Worm (Caenorhabditis elegans): ENCODE data around the gene oac-54.

The oac-54 gene

DNA sequence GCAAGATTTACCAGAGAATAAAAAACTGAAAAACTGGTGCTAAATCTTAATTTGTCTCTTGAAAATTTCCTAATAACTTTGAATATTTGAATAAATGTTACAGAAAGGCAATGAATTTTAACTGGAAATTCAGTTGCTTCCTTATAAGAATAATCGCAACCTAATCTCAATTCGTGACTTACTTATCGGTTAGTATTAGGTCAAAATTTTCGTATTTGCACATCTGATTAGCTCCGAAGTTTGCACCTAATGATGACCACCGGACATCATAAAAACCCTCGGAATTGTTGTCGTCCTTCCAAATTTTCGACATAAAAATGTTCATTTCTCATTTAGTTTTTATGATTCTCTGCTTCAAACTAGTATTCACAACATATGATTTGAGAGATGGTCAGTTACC is 20.1 kb upstream of the oac-54 start, which contains the start of gene C16D2.3:
Gene C16D2.3, plus strand, starts transcription at position 301 of the 400 bp plus-strand sequence.
- TF ChIP-seq flt-1 (GFP tag; IDR thresholded peaks at IDR 0.05), result no peak
- TF ChIP-seq tab-1 (GFP tag; IDR thresholded peaks at IDR 0.05), result no peak
- TF ChIP-seq ztf-29 (GFP tag; IDR thresholded peaks at IDR 0.05), result no peak
- no peak for TF ChIP-seq klf-2 (GFP tag; conservative IDR thresholded peaks at IDR 0.05)
- no peak for TF ChIP-seq T22C8.4 (GFP tag; IDR thresholded peaks at IDR 0.05)

DNA sequence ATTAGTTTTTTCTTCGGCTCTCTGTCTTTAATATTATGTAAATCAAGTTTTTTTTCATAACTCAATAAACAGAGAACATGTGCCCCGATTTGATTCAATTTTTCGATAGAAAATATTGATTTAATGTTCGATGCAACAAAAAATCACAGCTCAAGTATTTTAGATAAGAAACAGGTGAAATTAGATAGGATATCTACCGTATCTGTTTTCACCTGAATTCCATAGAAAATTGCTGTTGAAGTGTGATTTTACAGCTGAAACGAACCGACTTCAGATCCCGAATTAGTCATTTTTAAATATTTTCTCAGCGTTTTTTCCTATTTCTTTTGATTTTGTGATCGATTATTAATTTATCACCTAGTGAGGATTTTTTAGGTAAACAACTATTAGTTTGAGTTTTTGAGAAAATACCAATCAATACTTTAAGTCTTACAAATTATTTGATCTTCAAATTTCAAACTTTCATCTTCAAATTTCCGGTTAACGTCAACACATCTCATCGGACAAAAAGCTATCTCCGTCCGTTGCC is 18.7 kb upstream of the oac-54 start, which contains the start of gene Y9C2UA.1:
Gene Y9C2UA.1, plus strand, starts transcription at position 479 of the 529 bp plus-strand sequence.
- TF ChIP-seq med-1 (GFP tag; optimal IDR thresholded peaks at IDR 0.05; ENCODE audit: insufficient read depth) (no peak), flt-1 (GFP tag; IDR thresholded peaks at IDR 0.05) (no peak), ztf-23 (GFP tag; IDR thresholded peaks at IDR 0.05) (no peak), cog-1 (tag; optimal IDR thresholded peaks at IDR 0.05) (no peak), klf-2 (GFP tag; conservative IDR thresholded peaks at IDR 0.05) (no peak), T22C8.4 (GFP tag; IDR thresholded peaks at IDR 0.05) (no peak), ztf-29 (GFP tag; IDR thresholded peaks at IDR 0.05) (no peak), ref-1 (GFP tag; conservative IDR thresholded peaks at IDR 0.05) (no peak), tab-1 (GFP tag; IDR thresholded peaks at IDR 0.05) (no peak)

- TF ChIP-seq klf-2 (GFP tag; conservative IDR thresholded peaks at IDR 0.05) (no peak), ztf-23 (GFP tag; IDR thresholded peaks at IDR 0.05) (no peak), ztf-29 (GFP tag; IDR thresholded peaks at IDR 0.05) (no peak), tab-1 (GFP tag; IDR thresholded peaks at IDR 0.05) (no peak), med-1 (GFP tag; optimal IDR thresholded peaks at IDR 0.05; ENCODE audit: insufficient read depth) (no peak), flt-1 (GFP tag; IDR thresholded peaks at IDR 0.05) (no peak), ref-1 (GFP tag; conservative IDR thresholded peaks at IDR 0.05) (no peak), cog-1 (tag; optimal IDR thresholded peaks at IDR 0.05) (no peak), T22C8.4 (GFP tag; IDR thresholded peaks at IDR 0.05) (no peak)
Measured at ce11 chrII:9141110-9141509, 16.8 kb upstream of the oac-54 start.

DNA sequence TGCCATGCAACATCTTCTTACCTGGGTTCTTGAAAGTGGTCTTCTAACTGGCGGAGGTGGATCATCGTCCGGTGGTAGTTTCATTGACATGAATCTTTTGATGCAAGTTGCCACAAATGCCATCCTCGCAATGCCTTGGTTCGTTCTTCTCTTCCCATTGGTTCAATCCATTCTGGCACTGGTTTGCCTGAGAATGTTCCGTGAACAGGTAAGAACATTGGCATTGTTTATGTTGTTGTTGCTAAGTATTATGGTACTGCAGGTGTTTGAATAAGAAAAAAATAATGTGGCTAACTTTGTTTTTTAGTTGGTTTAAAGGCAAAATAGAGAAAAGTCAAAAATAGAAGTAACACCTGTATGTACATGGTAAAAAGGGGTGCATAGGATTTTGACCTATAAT is 14.1 kb upstream of the oac-54 start:
- TF ChIP-seq T22C8.4 (GFP tag; IDR thresholded peaks at IDR 0.05), result no peak
- TF ChIP-seq tab-1 (GFP tag; IDR thresholded peaks at IDR 0.05), result no peak
- TF ChIP-seq klf-2 (GFP tag; conservative IDR thresholded peaks at IDR 0.05), result no peak
- no peak for TF ChIP-seq ztf-29 (GFP tag; IDR thresholded peaks at IDR 0.05)
- TF ChIP-seq ref-1 (GFP tag; conservative IDR thresholded peaks at IDR 0.05), result no peak
- no peak for TF ChIP-seq med-1 (GFP tag; optimal IDR thresholded peaks at IDR 0.05; ENCODE audit: insufficient read depth)
- TF ChIP-seq cog-1 (tag; optimal IDR thresholded peaks at IDR 0.05), result no peak
- no peak for TF ChIP-seq flt-1 (GFP tag; IDR thresholded peaks at IDR 0.05)
- no peak for TF ChIP-seq ztf-23 (GFP tag; IDR thresholded peaks at IDR 0.05)

ce11 chrII:9144366-9144765 is 13.5 kb upstream of the oac-54 start:
- no peak for TF ChIP-seq cog-1 (tag; optimal IDR thresholded peaks at IDR 0.05)
- TF ChIP-seq ztf-29 (GFP tag; IDR thresholded peaks at IDR 0.05), result no peak
- TF ChIP-seq flt-1 (GFP tag; IDR thresholded peaks at IDR 0.05), result no peak
- TF ChIP-seq T22C8.4 (GFP tag; IDR thresholded peaks at IDR 0.05), result no peak
- no peak for TF ChIP-seq tab-1 (GFP tag; IDR thresholded peaks at IDR 0.05)
- no peak for TF ChIP-seq klf-2 (GFP tag; conservative IDR thresholded peaks at IDR 0.05)
- TF ChIP-seq ref-1 (GFP tag; conservative IDR thresholded peaks at IDR 0.05), result no peak
- TF ChIP-seq ztf-23 (GFP tag; IDR thresholded peaks at IDR 0.05), result no peak
- TF ChIP-seq med-1 (GFP tag; optimal IDR thresholded peaks at IDR 0.05; ENCODE audit: insufficient read depth), result no peak

- no peak for TF ChIP-seq cog-1 (tag; optimal IDR thresholded peaks at IDR 0.05)
- TF ChIP-seq ztf-29 (GFP tag; IDR thresholded peaks at IDR 0.05), result no peak
- no peak for TF ChIP-seq med-1 (GFP tag; optimal IDR thresholded peaks at IDR 0.05; ENCODE audit: insufficient read depth)
- no peak for TF ChIP-seq klf-2 (GFP tag; conservative IDR thresholded peaks at IDR 0.05)
- no peak for TF ChIP-seq ref-1 (GFP tag; conservative IDR thresholded peaks at IDR 0.05)
- no peak for TF ChIP-seq tab-1 (GFP tag; IDR thresholded peaks at IDR 0.05)
- no peak for TF ChIP-seq T22C8.4 (GFP tag; IDR thresholded peaks at IDR 0.05)
- no peak for TF ChIP-seq flt-1 (GFP tag; IDR thresholded peaks at IDR 0.05)
- no peak for TF ChIP-seq ztf-23 (GFP tag; IDR thresholded peaks at IDR 0.05)
Measured at ce11 chrII:9145961-9146360, 11.9 kb upstream of the oac-54 start, which contains the start of gene W07A12.4. W07A12.4 (plus strand) TSS chrII:9146261.

DNA sequence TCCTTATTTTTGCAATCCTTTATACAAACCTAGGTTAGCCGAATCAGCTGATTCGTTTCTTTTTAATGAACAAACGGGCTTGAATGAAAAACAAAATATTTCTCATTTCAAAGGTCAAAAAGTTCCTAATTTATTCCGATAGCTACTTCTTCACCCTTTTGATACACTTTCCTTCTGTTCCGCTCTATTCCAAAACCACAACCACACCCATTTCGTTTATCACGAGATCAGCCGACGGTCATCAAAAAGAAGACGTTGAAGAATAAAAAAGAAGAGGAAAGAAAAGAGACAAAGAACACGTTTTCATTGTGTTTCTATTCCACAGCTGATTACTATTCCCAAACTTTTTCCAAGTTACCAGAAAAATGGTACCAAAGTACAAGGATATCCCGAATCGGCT is 9.8 kb upstream of the oac-54 start:
- TF ChIP-seq klf-2 (GFP tag; conservative IDR thresholded peaks at IDR 0.05), result no peak
- TF ChIP-seq ref-1 (GFP tag; conservative IDR thresholded peaks at IDR 0.05), result no peak
- TF ChIP-seq cog-1 (tag; optimal IDR thresholded peaks at IDR 0.05), result no peak
- TF ChIP-seq ztf-29 (GFP tag; IDR thresholded peaks at IDR 0.05), result no peak
- no peak for TF ChIP-seq tab-1 (GFP tag; IDR thresholded peaks at IDR 0.05)
- TF ChIP-seq flt-1 (GFP tag; IDR thresholded peaks at IDR 0.05), result no peak
- no peak for TF ChIP-seq T22C8.4 (GFP tag; IDR thresholded peaks at IDR 0.05)
- TF ChIP-seq ztf-23 (GFP tag; IDR thresholded peaks at IDR 0.05), result no peak
- TF ChIP-seq med-1 (GFP tag; optimal IDR thresholded peaks at IDR 0.05; ENCODE audit: insufficient read depth), result no peak

DNA sequence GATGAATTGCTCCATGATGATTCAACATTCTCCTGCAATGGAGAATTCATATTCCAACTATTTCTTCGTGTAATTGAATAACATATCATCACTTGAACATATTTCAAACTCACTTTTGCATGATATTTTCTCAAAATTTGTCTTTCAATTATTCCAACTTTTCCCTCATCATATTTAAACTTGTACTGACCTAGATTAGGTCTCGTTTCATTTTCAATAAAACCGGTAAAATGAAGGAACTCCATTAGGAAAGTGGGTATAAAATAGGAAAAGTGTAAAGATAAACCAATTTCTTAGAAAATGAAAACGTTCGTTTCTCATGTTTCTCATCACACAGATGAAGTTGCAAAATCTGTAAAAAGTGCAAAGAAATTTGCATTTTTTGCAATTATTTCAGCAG is 5.7 kb upstream of the oac-54 start, which contains the start of gene col-78:
Gene col-78, plus strand, starts transcription at position 301 of the 400 bp plus-strand sequence.
- TF ChIP-seq cog-1 (tag; optimal IDR thresholded peaks at IDR 0.05) (no peak), flt-1 (GFP tag; IDR thresholded peaks at IDR 0.05) (no peak)

DNA sequence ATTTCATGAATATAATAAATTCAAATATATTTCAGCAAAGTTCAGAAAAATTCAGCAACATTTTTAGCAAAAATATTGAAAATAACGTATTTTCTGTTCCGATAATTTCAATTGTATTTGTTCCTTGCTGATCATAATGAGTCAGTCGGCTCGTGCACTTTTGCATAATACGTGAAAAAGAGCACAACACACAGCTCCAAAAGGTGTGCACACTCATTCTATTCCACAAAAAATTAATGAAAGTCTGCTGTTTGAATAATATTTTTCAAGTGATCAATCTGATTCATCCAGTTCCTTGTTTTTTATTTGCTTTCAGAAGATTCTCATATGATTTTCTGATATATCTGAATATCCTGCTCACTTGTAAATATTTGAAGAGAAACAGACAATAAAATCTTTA is 3.6 kb upstream of the oac-54 start:
- TF ChIP-seq tab-1 (GFP tag; IDR thresholded peaks at IDR 0.05) (no peak), ztf-29 (GFP tag; IDR thresholded peaks at IDR 0.05) (no peak), med-1 (GFP tag; optimal IDR thresholded peaks at IDR 0.05; ENCODE audit: insufficient read depth) (no peak), flt-1 (GFP tag; IDR thresholded peaks at IDR 0.05) (no peak), T22C8.4 (GFP tag; IDR thresholded peaks at IDR 0.05) (no peak), cog-1 (tag; optimal IDR thresholded peaks at IDR 0.05) (no peak), ztf-23 (GFP tag; IDR thresholded peaks at IDR 0.05) (no peak), klf-2 (GFP tag; conservative IDR thresholded peaks at IDR 0.05) (no peak), ref-1 (GFP tag; conservative IDR thresholded peaks at IDR 0.05) (no peak)

ce11 chrII:9156277-9156676 is 1.6 kb upstream of the oac-54 start:
- TF ChIP-seq ztf-29 (GFP tag; IDR thresholded peaks at IDR 0.05) (no peak), cog-1 (tag; optimal IDR thresholded peaks at IDR 0.05) (no peak), ztf-23 (GFP tag; IDR thresholded peaks at IDR 0.05) (no peak), tab-1 (GFP tag; IDR thresholded peaks at IDR 0.05) (no peak), med-1 (GFP tag; optimal IDR thresholded peaks at IDR 0.05; ENCODE audit: insufficient read depth) (no peak), ref-1 (GFP tag; conservative IDR thresholded peaks at IDR 0.05) (no peak), flt-1 (GFP tag; IDR thresholded peaks at IDR 0.05) (no peak), T22C8.4 (GFP tag; IDR thresholded peaks at IDR 0.05) (no peak), klf-2 (GFP tag; conservative IDR thresholded peaks at IDR 0.05) (no peak)

Measured in whole organism, midembryonic.